Worm (Caenorhabditis elegans) whole organism, young adult: ENCODE results near the gene grl-6.

Experiments used
- K11D2.4 ChIP-seq: fragments of 200-800 bp; sonication (Bioruptor generic); IDR thresholded peaks from 2 replicates; pipeline ENCODE4 v1.3.6; 2022; ENCODE audit warnings: missing genetic modification reagents, missing genetic modification characterization, missing compliant biosample characterization
- attf-3 ChIP-seq: fragments of 200-800 bp; sonication (Bioruptor generic); conservative IDR thresholded peaks from 2 replicates; pipeline ENCODE4 v1.3.6; 2022; ENCODE audit warnings: missing genetic modification reagents, missing genetic modification characterization, missing compliant biosample characterization
- attf-6 ChIP-seq: fragments of 200-800 bp; sonication (Bioruptor generic); IDR thresholded peaks from 2 replicates; pipeline ENCODE4 v1.3.6; 2022; ENCODE audit warnings: missing genetic modification reagents, missing genetic modification characterization, missing compliant biosample characterization
- ceh-58 ChIP-seq: fragments of 200-800 bp; sonication (Bioruptor generic); IDR thresholded peaks from 2 replicates; pipeline ENCODE4 v1.3.6; 2022; ENCODE audit warnings: missing genetic modification characterization, missing compliant biosample characterization
- efl-1 ChIP-seq: fragments of 150-350 bp; optimal IDR thresholded peaks from 2 replicates; lab custom pipeline; 2014; ENCODE audit warnings: missing biosample characterization, missing genetic modification reagents, missing genetic modification characterization
- ekl-4 ChIP-seq: fragments of 200-800 bp; sonication (Bioruptor generic); IDR thresholded peaks from 2 replicates; pipeline ENCODE4 v1.3.6; 2022; ENCODE audit warnings: missing genetic modification reagents, missing genetic modification characterization, missing compliant biosample characterization
- lin-26 ChIP-seq: fragments of 200-800 bp; sonication (Bioruptor generic); IDR thresholded peaks from 2 replicates; pipeline ENCODE4 v1.3.6; 2022; ENCODE audit warnings: missing genetic modification reagents, missing genetic modification characterization, missing compliant biosample characterization
- mcd-1 ChIP-seq: fragments of 200-800 bp; sonication (Bioruptor generic); IDR thresholded peaks from 2 replicates; pipeline ENCODE4 v1.3.6; 2022; ENCODE audit warnings: missing genetic modification reagents, missing genetic modification characterization, missing compliant biosample characterization
- unc-130 ChIP-seq: sonication (generic microtip); optimal IDR thresholded peaks from 2 replicates; lab custom pipeline; 2016; ENCODE audit warnings: missing genetic modification reagents, missing genetic modification characterization, missing compliant biosample characterization

DNA sequence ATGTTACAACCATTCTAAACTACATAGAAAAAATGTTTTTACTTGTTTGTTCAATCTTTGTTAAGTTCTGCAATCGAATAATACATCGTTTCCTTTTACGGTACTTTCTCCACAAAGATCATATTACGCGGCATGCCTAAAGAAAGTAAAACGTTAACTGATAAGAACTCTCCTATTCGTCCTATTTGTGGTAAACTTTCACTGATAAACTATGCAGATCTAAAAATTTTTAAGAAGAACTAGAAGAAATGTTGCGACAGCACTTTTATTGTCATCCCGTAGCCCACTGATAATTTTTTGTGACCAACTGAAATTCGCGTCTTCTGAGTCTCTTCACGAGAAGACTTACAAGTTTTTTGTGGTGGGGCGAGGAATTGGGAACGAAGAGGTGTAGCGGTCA is 23.6 kb downstream of the grl-6 start:
- TF ChIP-seq unc-130 (GFP tag; lab: Kevin White, UChicago), result no peak
- TF ChIP-seq ceh-58 (GFP tag; lab: Robert Waterston, UW), result no peak
- no peak for TF ChIP-seq lin-26 (GFP tag; lab: Robert Waterston, UW)
- TF ChIP-seq K11D2.4 (GFP tag; lab: Robert Waterston, UW), result no peak
- no peak for TF ChIP-seq ekl-4 (GFP tag; lab: Robert Waterston, UW)
- no peak for TF ChIP-seq attf-6
- no peak for TF ChIP-seq attf-3 (GFP tag; lab: Robert Waterston, UW)
- TF ChIP-seq mcd-1 (GFP tag; lab: Robert Waterston, UW), result no peak
- TF ChIP-seq efl-1 (GFP tag; lab: Kevin White, UChicago), result no peak
